Fruit fly (Drosophila melanogaster) Kc167 (cell line): ENCODE results near the gene Dip-C.

Source experiments
- Myc ChIP-seq: fragments of >200 bp; optimal IDR thresholded peaks from 2 replicates; lab custom pipeline; 2017; ENCODE audit warnings: missing external identifiers
- Sin3A ChIP-seq: fragments of >200 bp; optimal IDR thresholded peaks from 2 replicates; lab custom pipeline; 2018; ENCODE audit warnings: missing external identifiers
- h ChIP-seq: fragments of >200 bp; optimal IDR thresholded peaks from 3 replicates; lab custom pipeline; 2018; ENCODE audit warnings: missing external identifiers
- insv ChIP-seq: fragments of >200 bp; optimal IDR thresholded peaks from 3 replicates; lab custom pipeline; 2018; ENCODE audit warnings: missing external identifiers
- psq ChIP-seq: fragments of >200 bp; optimal IDR thresholded peaks from 2 replicates; lab custom pipeline; 2017; ENCODE audit warnings: missing external identifiers
- ttk ChIP-seq: sonication (Bioruptor generic); optimal IDR thresholded peaks from 2 replicates; lab custom pipeline; 2017; ENCODE audit warnings: missing external identifiers

The Dip-C gene

DNA sequence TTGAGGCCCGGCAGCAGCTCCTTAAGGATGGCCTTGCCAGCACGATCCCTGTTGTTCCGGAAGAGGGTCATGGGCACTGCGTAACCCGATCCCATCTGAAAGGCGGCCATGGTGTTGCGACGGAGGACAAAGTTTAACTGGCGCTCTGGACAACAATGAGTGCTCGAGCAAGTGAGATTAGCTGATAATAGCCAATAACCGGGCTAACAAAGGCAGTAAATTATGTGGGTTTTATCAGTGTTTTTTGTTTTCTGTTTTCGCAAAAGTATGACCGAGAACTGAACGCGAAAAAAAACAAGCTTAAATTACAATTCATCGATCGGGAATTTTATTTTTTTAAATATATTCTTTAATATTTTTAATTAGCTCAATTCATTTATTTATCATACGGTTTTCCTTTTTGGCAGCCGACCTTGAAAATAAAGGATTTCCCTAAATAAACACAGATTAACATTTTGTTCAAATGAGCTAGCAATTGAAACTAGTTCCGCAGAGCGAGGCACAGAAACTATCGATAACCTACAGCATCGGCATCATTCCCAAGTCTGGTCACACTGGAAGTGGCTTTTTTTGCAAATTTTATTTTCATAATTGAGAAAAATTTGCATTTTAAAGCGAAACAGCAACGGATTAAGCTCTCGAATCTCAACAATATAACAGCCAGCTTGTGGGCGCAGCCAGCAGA, at the start of gene Dip-C, which contains the start of gene pps:
Gene Dip-C, minus strand, starts transcription at position 486 of the 685 bp plus-strand sequence.
Gene pps, plus strand, starts transcription at position 555 of the 685 bp plus-strand sequence.
- no peak for TF ChIP-seq h (lab: Kevin White, UChicago)
- TF ChIP-seq insv: no peak

DNA sequence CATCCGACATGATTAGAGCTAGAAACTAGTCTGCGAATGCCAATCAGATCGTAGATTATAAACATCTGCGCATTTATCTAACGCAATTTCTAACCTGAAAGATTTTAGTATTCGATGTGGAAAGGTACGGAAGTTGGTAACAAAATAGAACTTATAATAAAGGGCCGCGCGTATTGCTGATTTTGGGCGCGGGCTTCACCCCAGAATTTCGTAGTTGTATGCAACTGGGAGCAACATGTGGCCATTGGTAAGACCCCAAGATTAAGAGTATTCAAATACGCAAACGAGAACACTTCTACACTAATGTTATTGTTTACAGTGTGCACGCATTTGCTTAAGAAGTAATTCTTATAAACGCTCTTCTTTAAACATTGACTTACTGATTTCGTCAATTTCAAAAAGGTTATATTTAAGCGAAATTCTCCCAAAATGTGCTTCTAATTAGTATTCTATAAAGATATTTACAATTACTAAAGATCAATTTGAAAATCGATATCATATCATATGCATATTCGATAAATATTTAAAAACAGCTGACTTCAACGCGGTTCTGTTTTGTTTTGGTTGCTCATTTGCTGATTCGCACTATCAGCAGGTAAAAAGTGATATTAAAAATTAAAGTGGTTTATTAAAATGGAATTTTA, 46.4 kb upstream of the Dip-C start, which contains the start of the genes CG5961 and Polr3C:
Gene CG5961, minus strand, starts transcription at position 416 of the 644 bp plus-strand sequence.
Gene Polr3C, plus strand, starts transcription at position 536 of the 644 bp plus-strand sequence.
- TF ChIP-seq psq (peak; percentile 69), insv (no peak)

DNA sequence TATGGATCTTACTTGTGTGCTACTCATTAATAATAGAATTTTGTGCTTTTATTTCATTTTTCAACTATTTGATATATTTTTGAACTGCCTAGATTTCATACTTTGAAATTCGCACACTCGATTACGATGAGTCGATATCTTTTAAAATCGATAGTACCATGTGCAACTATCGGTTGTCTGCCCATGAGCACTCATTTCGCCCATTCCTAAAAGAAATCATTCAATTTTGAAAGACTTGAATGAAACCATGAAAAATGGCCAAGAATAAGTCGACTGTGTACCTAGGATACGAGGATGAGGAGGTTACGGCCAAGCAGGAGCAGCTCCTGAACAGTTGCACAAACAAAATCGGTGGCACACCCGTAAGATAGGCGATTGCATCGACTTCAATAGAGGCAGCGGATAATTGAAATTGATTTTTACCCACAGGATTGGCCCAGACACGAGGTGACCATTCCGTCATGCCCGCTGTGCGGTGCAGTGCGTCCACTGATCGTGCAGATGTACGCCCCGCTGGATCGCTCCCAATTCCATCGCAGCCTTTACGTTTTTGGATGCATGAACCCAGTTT, 42.9 kb upstream of the Dip-C start, which contains the start of gene trus:
Gene trus, plus strand, starts transcription at position 204 of the 571 bp plus-strand sequence.
- TF ChIP-seq h (lab: Kevin White, UChicago) (no peak), ttk (lab: Kevin White, UChicago) (no peak), psq (no peak), Sin3A (lab: Kevin White, UChicago) (no peak)

- TF ChIP-seq psq (no peak), ttk (lab: Kevin White, UChicago) (no peak), h (lab: Kevin White, UChicago) (no peak), Sin3A (lab: Kevin White, UChicago) (no peak), Myc (lab: Kevin White, UChicago) (no peak), insv (no peak)
Measured at dm6 chr3R:12454492-12454891, 40.9 kb upstream of the Dip-C start.

- TF ChIP-seq psq (no peak), h (lab: Kevin White, UChicago) (no peak), Myc (lab: Kevin White, UChicago) (no peak), ttk (lab: Kevin White, UChicago) (no peak), Sin3A (lab: Kevin White, UChicago) (no peak), insv (no peak)
Measured at dm6 chr3R:12451888-12452514, 38.4 kb upstream of the Dip-C start, which contains the start of gene CG5509. Gene CG5509, plus strand, starts transcription at chr3R:12452464.

DNA sequence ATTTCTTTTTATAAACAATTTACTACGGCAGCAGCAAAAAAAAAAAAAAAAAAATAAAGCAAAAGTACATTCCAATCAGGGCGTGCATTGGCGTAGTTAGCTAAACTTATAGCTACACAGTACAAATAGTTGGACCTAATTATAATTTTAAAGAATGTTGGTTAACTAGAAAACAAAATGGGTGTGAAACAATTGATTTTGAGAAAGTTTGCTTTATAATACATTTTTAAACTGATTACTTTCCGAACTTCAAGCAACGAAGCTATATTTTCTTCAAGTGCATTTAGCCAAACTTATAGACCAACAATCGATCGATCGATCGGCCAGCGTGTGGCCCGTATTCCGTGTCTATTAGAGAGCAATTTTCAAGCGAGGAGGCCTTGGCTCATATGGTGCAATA, 37.8 kb upstream of the Dip-C start:
- TF ChIP-seq psq (no peak), insv (no peak), Sin3A (lab: Kevin White, UChicago) (no peak), ttk (lab: Kevin White, UChicago) (no peak), h (lab: Kevin White, UChicago) (no peak), Myc (lab: Kevin White, UChicago) (no peak)

- no peak for TF ChIP-seq psq
- no peak for TF ChIP-seq Sin3A (lab: Kevin White, UChicago)
- no peak for TF ChIP-seq ttk (lab: Kevin White, UChicago)
- TF ChIP-seq insv: no peak
- TF ChIP-seq h (lab: Kevin White, UChicago): no peak
- no peak for TF ChIP-seq Myc (lab: Kevin White, UChicago)
Measured at dm6 chr3R:12450713-12451259, 37.2 kb upstream of the Dip-C start.

DNA sequence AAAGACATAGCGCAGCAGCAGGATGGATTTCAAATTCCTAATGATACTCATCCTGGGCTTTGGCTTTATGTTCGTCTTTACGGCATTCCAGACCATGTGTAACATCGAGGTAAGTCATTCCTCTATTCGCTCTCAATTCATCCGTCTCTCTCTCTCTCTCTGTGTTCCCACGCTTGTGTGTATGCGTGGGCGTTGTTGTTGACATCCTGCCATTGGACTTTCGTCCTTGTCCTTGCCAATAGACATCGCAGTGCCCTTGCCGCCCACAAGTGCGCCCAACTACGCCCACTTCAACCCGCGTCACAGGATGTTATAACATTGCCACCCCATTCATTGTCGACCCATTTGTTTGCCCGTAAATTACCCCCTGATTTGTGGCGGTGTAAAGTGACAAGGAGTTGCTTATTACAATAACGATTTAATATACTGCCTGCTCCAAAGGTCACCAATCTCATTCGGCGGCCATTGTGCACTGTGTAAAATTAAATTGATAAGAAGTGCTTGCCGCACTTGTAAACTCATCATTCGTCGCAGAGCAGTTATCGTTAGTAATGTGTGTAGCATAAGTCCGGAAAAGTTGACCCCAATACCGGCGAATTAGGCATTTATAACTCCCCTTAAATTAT, 36.2 kb upstream of the Dip-C start:
- TF ChIP-seq Myc (lab: Kevin White, UChicago) (no peak), Sin3A (lab: Kevin White, UChicago) (no peak), psq (no peak), h (lab: Kevin White, UChicago) (no peak), insv (no peak), ttk (lab: Kevin White, UChicago) (no peak)

DNA sequence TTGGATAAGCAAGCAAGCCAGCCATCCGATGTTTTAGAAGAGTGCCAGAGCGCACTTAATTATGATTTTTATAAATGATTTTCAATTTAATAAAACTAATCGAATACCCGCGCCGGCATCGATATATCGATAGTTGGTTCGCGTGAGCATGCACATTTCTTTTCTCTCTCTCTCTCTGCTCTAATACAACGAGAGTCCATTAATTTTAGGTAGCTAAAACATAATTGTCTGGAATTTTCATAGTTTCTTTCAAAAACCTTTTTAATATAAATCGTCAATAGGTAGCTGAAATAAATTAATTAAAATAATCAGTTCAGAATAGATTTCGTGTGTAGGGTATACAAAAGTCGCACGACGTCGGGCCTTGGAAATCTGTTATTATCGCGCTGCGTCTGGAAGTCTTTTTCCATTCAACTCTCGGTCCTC, 35.3 kb upstream of the Dip-C start, which contains the start of gene CG18549:
Gene CG18549, plus strand, starts transcription at position 408 of the 426 bp plus-strand sequence.
- TF ChIP-seq Myc (lab: Kevin White, UChicago) (no peak), psq (no peak), ttk (lab: Kevin White, UChicago) (no peak), h (lab: Kevin White, UChicago) (no peak)

DNA sequence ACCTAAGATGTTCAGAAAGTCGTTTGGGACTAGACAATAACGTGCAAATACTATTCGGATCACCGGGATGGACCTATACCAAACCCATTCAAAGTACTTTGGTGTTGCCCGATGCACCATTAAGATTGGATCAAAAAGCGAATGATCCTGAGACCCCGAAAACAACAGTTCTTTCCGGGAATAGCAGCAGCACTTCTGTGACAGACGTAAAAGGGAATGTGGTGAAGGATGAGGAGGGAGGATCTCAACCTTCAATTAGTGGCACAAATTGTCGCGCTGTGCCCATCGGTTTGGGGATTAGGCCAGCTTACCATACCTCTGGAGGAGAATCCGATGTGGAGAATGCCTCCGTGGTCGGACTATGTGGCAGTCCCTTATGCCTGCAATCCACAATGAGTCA, 34.8 kb upstream of the Dip-C start:
- TF ChIP-seq ttk (lab: Kevin White, UChicago): no peak
- TF ChIP-seq psq: no peak
- TF ChIP-seq Myc (lab: Kevin White, UChicago): no peak

dm6 chr3R:12447353-12447752, 33.8 kb upstream of the Dip-C start, which contains the start of gene vrs:
Gene vrs, plus strand, starts transcription at chr3R:12447653.
- TF ChIP-seq ttk (lab: Kevin White, UChicago) (no peak), h (lab: Kevin White, UChicago) (no peak), Myc (lab: Kevin White, UChicago) (no peak), insv (no peak), psq (no peak), Sin3A (lab: Kevin White, UChicago) (no peak)
